Worm (Caenorhabditis elegans): ENCODE measurements around the gene Y73C8B.3.

ce11 chrV:3193091-3193608, at the start of gene Y73C8B.3, which contains the start of gene Y73C8B.9:
- TF ChIP-seq W03F9.2 (tag; optimal IDR thresholded peaks at IDR 0.05) = no peak
- no peak for TF ChIP-seq him-1 (tag; optimal IDR thresholded peaks at IDR 0.05)

Measured in whole organism, L4/young adult.